Worm (Caenorhabditis elegans): ENCODE data around the gene Y56A3A.28.

DNA sequence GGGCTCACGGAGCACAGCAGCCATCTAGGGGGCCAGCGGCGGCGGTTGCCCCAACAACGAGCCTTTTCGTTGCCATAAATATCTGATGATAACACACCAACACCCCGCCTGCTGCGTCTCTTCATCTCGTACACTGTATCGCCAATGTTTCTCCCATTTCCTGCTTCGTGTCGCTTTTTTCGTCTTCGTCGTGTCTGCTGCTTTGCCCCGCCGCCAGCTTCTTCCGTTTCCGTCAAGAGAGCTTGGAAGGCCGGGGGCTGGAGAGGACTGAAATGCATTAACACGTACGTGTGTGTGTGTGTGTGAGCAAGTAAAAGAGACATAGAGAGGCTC is 35.3 kb downstream of the Y56A3A.28 start:
- TF ChIP-seq ama-1 (optimal IDR thresholded peaks at IDR 0.05) (no peak), elt-3 (tag; optimal IDR thresholded peaks at IDR 0.05) (no peak), ceh-82 (tag; optimal IDR thresholded peaks at IDR 0.05) (no peak), aly-2 (tag; optimal IDR thresholded peaks at IDR 0.05) (no peak), nhr-12 (tag; optimal IDR thresholded peaks at IDR 0.05) (no peak), dmd-4 (tag; optimal IDR thresholded peaks at IDR 0.05) (no peak), lin-39 (tag; optimal IDR thresholded peaks at IDR 0.05) (no peak), unc-62 (GFP tag; optimal IDR thresholded peaks at IDR 0.05) (no peak), snpc-4 (tag; optimal IDR thresholded peaks at IDR 0.05) (peak; percentile 11)
